Fruit fly (Drosophila melanogaster) whole organism, pupa: ENCODE data around the gene Alms1b.

ENCODE experiments used
- CG13204 ChIP-seq: fragments of 200-800 bp; sonication (Bioruptor generic); optimal IDR thresholded peaks from 2 replicates; lab custom pipeline; 2018; ENCODE audit warnings: missing biosample characterization, mild to moderate bottlenecking, missing genetic modification characterization, moderate library complexity
- CG14655 ChIP-seq: fragments of 200-800 bp; sonication (Bioruptor generic); optimal IDR thresholded peaks from 3 replicates; lab custom pipeline; 2017; ENCODE audit warnings: mild to moderate bottlenecking, missing biosample characterization, missing genetic modification reagents, missing genetic modification characterization
- CG15710 ChIP-seq: fragments of 200-800 bp; sonication (Bioruptor generic); optimal IDR thresholded peaks from 2 replicates; lab custom pipeline; 2018; ENCODE audit warnings: missing biosample characterization, mild to moderate bottlenecking, missing genetic modification characterization, moderate library complexity
- CG32121 ChIP-seq: fragments of 200-800 bp; sonication (Bioruptor generic); IDR thresholded peaks from 2 replicates; pipeline ENCODE4 v1.3.6; 2022; ENCODE audit warnings: missing biosample characterization, missing genetic modification characterization
- CG4496 ChIP-seq: fragments of 200-800 bp; sonication (Bioruptor generic); IDR thresholded peaks from 3 replicates; pipeline ENCODE4 v1.3.6; 2022; ENCODE audit warnings: missing biosample characterization, missing genetic modification characterization
- CG8301 ChIP-seq: fragments of 200-800 bp; sonication (Bioruptor generic); optimal IDR thresholded peaks from 2 replicates; lab custom pipeline; 2018; ENCODE audit warnings: missing biosample characterization, mild to moderate bottlenecking, missing genetic modification characterization
- CG9948 ChIP-seq: fragments of 200-800 bp; sonication (Bioruptor generic); optimal IDR thresholded peaks from 2 replicates; lab custom pipeline; 2018; ENCODE audit warnings: missing biosample characterization, mild to moderate bottlenecking, missing genetic modification characterization, moderate library complexity
- D1 ChIP-seq: fragments of 200-800 bp; sonication (Bioruptor generic); optimal IDR thresholded peaks from 2 replicates; lab custom pipeline; 2018; ENCODE audit warnings: missing biosample characterization, mild to moderate bottlenecking, missing genetic modification characterization, moderate library complexity
- EcR ChIP-seq: fragments of 200-800 bp; sonication (Bioruptor generic); optimal IDR thresholded peaks from 3 replicates; lab custom pipeline; 2019; ENCODE audit warnings: missing biosample characterization, missing genetic modification characterization, mild to moderate bottlenecking, moderate library complexity, missing genetic modification reagents
- Pif1A ChIP-seq: fragments of 200-800 bp; sonication (Bioruptor generic); optimal IDR thresholded peaks from 3 replicates; lab custom pipeline; 2016; ENCODE audit warnings: missing biosample characterization, missing genetic modification characterization
- Snoo ChIP-seq: fragments of 200-800 bp; sonication (Bioruptor generic); optimal IDR thresholded peaks from 3 replicates; lab custom pipeline; 2017; ENCODE audit warnings: missing biosample characterization, mild to moderate bottlenecking, missing genetic modification characterization, inconsistent platforms
- fd96Ca ChIP-seq: fragments of 200-800 bp; sonication (Bioruptor generic); IDR thresholded peaks from 3 replicates; pipeline ENCODE4 v1.3.6; 2022; ENCODE audit warnings: missing biosample characterization, missing genetic modification characterization
- rn ChIP-seq: fragments of 200-800 bp; sonication (Bioruptor generic); IDR thresholded peaks from 2 replicates; pipeline ENCODE4 v1.3.6; 2022; ENCODE audit warnings: missing biosample characterization, missing genetic modification characterization

- TF ChIP-seq Snoo (tag; lab: Kevin White, UChicago) (no peak), EcR (GFP tag; lab: Kevin White, UChicago) (no peak), CG8301 (tag; lab: Kevin White, UChicago) (no peak), CG15710 (tag; lab: Kevin White, UChicago) (peak; percentile 4), CG4496 (GFP tag; lab: Robert Waterston, UW) (no peak), CG32121 (GFP tag; lab: Robert Waterston, UW) (no peak), CG14655 (GFP tag; lab: Kevin White, UChicago) (peak; percentile 31), D1 (tag; lab: Kevin White, UChicago) (no peak), rn (GFP tag; lab: Robert Waterston, UW) (no peak), CG9948 (tag; lab: Kevin White, UChicago) (peak; percentile 20), fd96Ca (GFP tag; lab: Robert Waterston, UW) (no peak), Pif1A (GFP tag; lab: Kevin White, UChicago) (no peak), CG13204 (GFP tag; lab: Kevin White, UChicago) (no peak)
Observed at dm6 chrX:4581769-4582168, 49.0 kb downstream of the Alms1b start.
